Worm (Caenorhabditis elegans) whole organism, young adult: ENCODE results near the gene acs-7.

Experiments
- B0261.1 ChIP-seq: sonication (generic microtip); optimal IDR thresholded peaks from 2 replicates; lab custom pipeline; 2016; ENCODE audit warnings: mild to moderate bottlenecking, missing genetic modification characterization, moderate library complexity, missing compliant biosample characterization
- T07F8.4 ChIP-seq: sonication (generic microtip); optimal IDR thresholded peaks from 2 replicates; lab custom pipeline; 2016; ENCODE audit warnings: mild to moderate bottlenecking, missing genetic modification characterization, moderate library complexity, missing compliant biosample characterization
- Y53G8AR.9 ChIP-seq: fragments of 200-800 bp; sonication (Bioruptor generic); conservative IDR thresholded peaks from 2 replicates; pipeline ENCODE4 v1.3.6; 2022; ENCODE audit warnings: missing genetic modification reagents, missing genetic modification characterization, missing compliant biosample characterization
- Y67H2A.10 ChIP-seq: fragments of 200-800 bp; sonication (Bioruptor generic); conservative IDR thresholded peaks from 2 replicates; pipeline ENCODE4 v1.3.6; 2022; ENCODE audit warnings: missing genetic modification reagents, missing genetic modification characterization, missing compliant biosample characterization
- Y79H2A.3 ChIP-seq: fragments of 200-800 bp; sonication (Bioruptor generic); conservative IDR thresholded peaks from 2 replicates; pipeline ENCODE4 v1.3.6; 2022; ENCODE audit warnings: missing genetic modification reagents, missing genetic modification characterization, missing compliant biosample characterization
- ZK185.1 ChIP-seq: sonication (generic microtip); optimal IDR thresholded peaks from 2 replicates; lab custom pipeline; 2016; ENCODE audit warnings: mild to moderate bottlenecking, missing genetic modification characterization, missing compliant biosample characterization; ENCODE audit not compliant: poor library complexity, severe bottlenecking
- ama-1 ChIP-seq, 3 experiments: fragments of 150-350 bp in 1 of 3; sonication (generic microtip) in 2 of 3; optimal IDR thresholded peaks; 2 replicates each; lab custom pipeline; 2014 to 2018; ENCODE audit warnings: missing biosample characterization in 2 of 3, missing genetic modification characterization in 2 of 3, missing genetic modification reagents in 2 of 3
- aptf-3 ChIP-seq: fragments of 200-800 bp; sonication (Bioruptor generic); IDR thresholded peaks from 2 replicates; pipeline ENCODE4 v1.3.6; 2022; ENCODE audit warnings: missing genetic modification characterization, missing compliant biosample characterization
- egl-18 ChIP-seq: fragments of 200-800 bp; sonication (Bioruptor generic); IDR thresholded peaks from 2 replicates; pipeline ENCODE4 v1.3.6; 2022; ENCODE audit warnings: missing genetic modification reagents, missing genetic modification characterization, missing compliant biosample characterization
- lin-54 ChIP-seq: fragments of 200-800 bp; sonication (Bioruptor generic); optimal IDR thresholded peaks from 2 replicates; lab custom pipeline; 2018; ENCODE audit warnings: mild to moderate bottlenecking, missing genetic modification characterization, missing compliant biosample characterization
- nhr-90 ChIP-seq: sonication (generic microtip); optimal IDR thresholded peaks from 2 replicates; lab custom pipeline; 2016; ENCODE audit warnings: missing genotype, mild to moderate bottlenecking, missing genetic modification characterization, missing compliant biosample characterization
- snpc-3.4 ChIP-seq: sonication (generic microtip); optimal IDR thresholded peaks from 2 replicates; lab custom pipeline; 2017; ENCODE audit warnings: missing genetic modification characterization, mild to moderate bottlenecking, missing compliant biosample characterization, antibody characterized with exemption, moderate library complexity, missing genotype, missing genetic modification reagents
- ztf-25 ChIP-seq: fragments of 200-800 bp; sonication (Bioruptor generic); IDR thresholded peaks from 2 replicates; pipeline ENCODE4 v1.3.6; 2022; ENCODE audit warnings: missing genetic modification reagents, missing genetic modification characterization, missing compliant biosample characterization
- ztf-28 ChIP-seq: fragments of 200-800 bp; sonication (Bioruptor generic); IDR thresholded peaks from 2 replicates; pipeline ENCODE4 v1.3.6; 2022; ENCODE audit warnings: missing genetic modification reagents, missing genetic modification characterization, missing compliant biosample characterization

DNA sequence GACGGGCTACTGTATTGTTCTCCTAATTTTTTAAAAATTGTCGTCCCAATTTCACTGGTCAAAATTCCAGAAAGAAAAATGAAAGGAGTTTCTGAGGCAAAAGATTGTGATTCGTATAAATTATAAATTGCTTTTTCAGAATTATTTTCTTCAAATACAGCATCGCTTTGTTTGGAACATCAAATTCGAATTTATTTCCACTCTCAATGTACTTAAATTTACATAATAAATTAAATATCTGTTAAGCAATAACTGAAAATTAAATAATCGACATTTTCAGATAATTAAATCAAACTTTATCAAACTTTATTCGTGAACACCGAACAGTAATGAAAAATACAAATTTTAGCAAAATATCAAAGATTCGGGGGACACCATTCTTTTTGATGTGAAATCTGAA lies 17.1 kb upstream of the acs-7 start:
- TF ChIP-seq ztf-25 (GFP tag; lab: Robert Waterston, UW) (no peak), ama-1 (optimal IDR thresholded peaks at IDR 0.05; lab: Kevin White, UChicago) (no peak), ama-1 (GFP tag; optimal IDR thresholded peaks at IDR 0.05; lab: Kevin White, UChicago) (no peak), nhr-90 (no peak), snpc-3.4 (no peak), Y79H2A.3 (no peak), aptf-3 (GFP tag; lab: Robert Waterston, UW) (no peak), Y53G8AR.9 (GFP tag; lab: Robert Waterston, UW) (0 out of 2 replicates have a peak, but pooled peaks have one; percentile 48), T07F8.4 (no peak), Y67H2A.10 (no peak), egl-18 (GFP tag; lab: Robert Waterston, UW) (no peak), B0261.1 (tag; lab: Kevin White, UChicago) (no peak), ZK185.1 (tag; lab: Kevin White, UChicago) (no peak), lin-54 (no peak), ztf-28 (GFP tag; lab: Robert Waterston, UW) (no peak)
